Worm (Caenorhabditis elegans) whole organism, L4 larva: Measurements from ENCODE around the gene T27A10.5.
A peak's percentile ranks its signal among the peaks of the same experiment; 100 is the strongest.

Experiments
- F44E2.7 ChIP-seq: fragments of 200-800 bp; sonication (Bioruptor generic); IDR thresholded peaks from 2 replicates; pipeline ENCODE4 v2.1.2; 2022; ENCODE audit warnings: missing genetic modification characterization, missing compliant biosample characterization
- T20F7.1 ChIP-seq: fragments of 200-800 bp; sonication (Bioruptor generic); optimal IDR thresholded peaks from 2 replicates; lab custom pipeline; 2018; ENCODE audit warnings: mild to moderate bottlenecking, missing genetic modification characterization, missing compliant biosample characterization
- Y105C5A.15 ChIP-seq: fragments of 200-800 bp; sonication (Bioruptor generic); IDR thresholded peaks from 2 replicates; pipeline ENCODE4 v1.3.6; 2022; ENCODE audit warnings: missing genetic modification characterization, missing compliant biosample characterization
- Y5F2A.4 ChIP-seq: fragments of 200-800 bp; sonication (Bioruptor generic); optimal IDR thresholded peaks from 2 replicates; lab custom pipeline; 2018; ENCODE audit warnings: mild to moderate bottlenecking, missing genetic modification characterization, missing compliant biosample characterization
- Y75B8A.6 ChIP-seq: fragments of 200-800 bp; sonication (Bioruptor generic); IDR thresholded peaks from 2 replicates; pipeline ENCODE4 v1.3.6; 2022; ENCODE audit warnings: missing genetic modification reagents, missing genetic modification characterization, missing compliant biosample characterization
- aly-2 ChIP-seq: sonication (generic microtip); optimal IDR thresholded peaks from 2 replicates; lab custom pipeline; 2018; ENCODE audit warnings: missing biosample characterization, missing genetic modification characterization
- ceh-82 ChIP-seq: sonication (generic microtip); optimal IDR thresholded peaks from 2 replicates; lab custom pipeline; 2017; ENCODE audit warnings: missing biosample characterization, missing genetic modification characterization
- daf-16 ChIP-seq, 3 experiments: sonication (generic microtip); optimal IDR thresholded peaks; 2 replicates each; lab custom pipeline; 2016 to 2017; ENCODE audit warnings: missing genetic modification characterization in 3 of 3, missing genetic modification reagents in 3 of 3, mild to moderate bottlenecking in 2 of 3, missing compliant biosample characterization in 2 of 3, missing biosample characterization in 1 of 3, moderate library complexity in 1 of 3
- daf-19 ChIP-seq: fragments of 200-800 bp; sonication (Bioruptor generic); conservative IDR thresholded peaks from 2 replicates; pipeline ENCODE4 v1.3.6; 2022; ENCODE audit warnings: missing genetic modification characterization, missing compliant biosample characterization
- dmd-6 ChIP-seq: fragments of 200-800 bp; sonication (Bioruptor generic); IDR thresholded peaks from 2 replicates; pipeline ENCODE4 v1.3.6; 2022; ENCODE audit warnings: missing genetic modification reagents, missing genetic modification characterization, missing compliant biosample characterization
- dve-1 ChIP-seq: sonication (generic microtip); optimal IDR thresholded peaks from 2 replicates; lab custom pipeline; 2017; ENCODE audit warnings: antibody characterized with exemption, mild to moderate bottlenecking, missing genetic modification characterization, missing compliant biosample characterization; ENCODE audit not compliant: insufficient read depth
- egl-27 ChIP-seq: sonication (generic microtip); optimal IDR thresholded peaks from 3 replicates; lab custom pipeline; 2017; ENCODE audit warnings: missing biosample characterization, missing genetic modification reagents, missing genetic modification characterization
- hif-1 ChIP-seq, 2 experiments: sonication (generic microtip); optimal IDR thresholded peaks; 2 replicates each; lab custom pipeline; 2016 to 2017; ENCODE audit warnings: missing compliant biosample characterization in 2 of 2, missing genetic modification characterization in 2 of 2, missing genetic modification reagents in 2 of 2, missing genotype in 2 of 2, mild to moderate bottlenecking in 1 of 2
- hlh-11 ChIP-seq: fragments of 200-800 bp; sonication (Bioruptor generic); optimal IDR thresholded peaks from 2 replicates; lab custom pipeline; 2018; ENCODE audit warnings: mild to moderate bottlenecking, missing genetic modification characterization, missing compliant biosample characterization
- hlh-30 ChIP-seq: sonication (generic microtip); optimal IDR thresholded peaks from 2 replicates; lab custom pipeline; 2017; ENCODE audit warnings: antibody characterized with exemption, mild to moderate bottlenecking, missing genetic modification characterization, missing compliant biosample characterization; ENCODE audit not compliant: insufficient read depth
- lin-1 ChIP-seq: fragments of 200-800 bp; sonication (Bioruptor generic); IDR thresholded peaks from 2 replicates; pipeline ENCODE4 v1.3.6; 2022; ENCODE audit warnings: missing genetic modification reagents, missing genetic modification characterization, missing compliant biosample characterization
- lin-38 ChIP-seq: fragments of 200-800 bp; sonication (Bioruptor generic); IDR thresholded peaks from 2 replicates; pipeline ENCODE4 v1.3.6; 2022; ENCODE audit warnings: missing genetic modification reagents, missing genetic modification characterization, missing compliant biosample characterization
- lir-3 ChIP-seq: sonication (generic microtip); optimal IDR thresholded peaks from 2 replicates; lab custom pipeline; 2016; ENCODE audit warnings: mild to moderate bottlenecking, missing genetic modification characterization, missing compliant biosample characterization
- madf-5 ChIP-seq, 2 experiments: fragments of 200-800 bp; sonication (Bioruptor generic); IDR thresholded peaks; 2 replicates each; pipeline ENCODE4 v1.3.6; 2022; ENCODE audit warnings: missing compliant biosample characterization in 2 of 2, missing genetic modification characterization in 2 of 2
- madf-9 ChIP-seq: fragments of 200-800 bp; sonication (Bioruptor generic); conservative IDR thresholded peaks from 2 replicates; pipeline ENCODE4 v1.3.6; 2022; ENCODE audit warnings: missing genetic modification reagents, missing genetic modification characterization, missing compliant biosample characterization
- mxl-3 ChIP-seq: fragments of 200-800 bp; sonication (Bioruptor generic); optimal IDR thresholded peaks from 2 replicates; lab custom pipeline; 2018; ENCODE audit warnings: mild to moderate bottlenecking, missing genetic modification characterization, missing compliant biosample characterization
- nhr-111 ChIP-seq: fragments of 200-800 bp; sonication (Bioruptor generic); optimal IDR thresholded peaks from 2 replicates; lab custom pipeline; 2018; ENCODE audit warnings: mild to moderate bottlenecking, missing genetic modification characterization, missing compliant biosample characterization
- nhr-25 ChIP-seq: sonication (generic microtip); optimal IDR thresholded peaks from 2 replicates; lab custom pipeline; 2017; ENCODE audit warnings: missing genetic modification characterization, mild to moderate bottlenecking, missing compliant biosample characterization, antibody characterized with exemption, moderate library complexity, borderline replicate concordance; ENCODE audit not compliant: insufficient read depth
- nhr-28 ChIP-seq: fragments of 150-350 bp; optimal IDR thresholded peaks from 2 replicates; lab custom pipeline; 2014; ENCODE audit warnings: missing biosample characterization, missing genetic modification characterization
- nhr-48 ChIP-seq: sonication (generic microtip); optimal IDR thresholded peaks from 2 replicates; lab custom pipeline; 2016; ENCODE audit warnings: mild to moderate bottlenecking, missing genetic modification characterization, missing compliant biosample characterization
- nhr-77 ChIP-seq: fragments of 150-350 bp; optimal IDR thresholded peaks from 2 replicates; lab custom pipeline; 2014; ENCODE audit warnings: missing biosample characterization, missing genetic modification characterization
- php-3 ChIP-seq: fragments of 200-800 bp; sonication (Bioruptor generic); IDR thresholded peaks from 2 replicates; pipeline ENCODE4 v1.3.6; 2022; ENCODE audit warnings: missing genetic modification reagents, missing genetic modification characterization, missing compliant biosample characterization
- pqm-1 ChIP-seq: sonication (generic microtip); optimal IDR thresholded peaks from 2 replicates; lab custom pipeline; 2017; ENCODE audit warnings: missing biosample characterization, missing genetic modification characterization
- rbr-2 ChIP-seq: sonication (generic microtip); optimal IDR thresholded peaks from 2 replicates; lab custom pipeline; 2016; ENCODE audit warnings: missing genotype, missing genetic modification characterization, missing compliant biosample characterization
- set-16 ChIP-seq: fragments of 200-800 bp; sonication (Bioruptor generic); IDR thresholded peaks from 2 replicates; pipeline ENCODE4 v1.3.6; 2022; ENCODE audit warnings: missing genetic modification reagents, missing genetic modification characterization, missing compliant biosample characterization
- snpc-4 ChIP-seq: fragments of 150-350 bp; optimal IDR thresholded peaks from 2 replicates; lab custom pipeline; 2014; ENCODE audit warnings: missing biosample characterization, missing genetic modification characterization
- spr-1 ChIP-seq: sonication (generic microtip); optimal IDR thresholded peaks from 2 replicates; lab custom pipeline; 2016; ENCODE audit warnings: mild to moderate bottlenecking, missing genetic modification characterization, missing compliant biosample characterization
- tag-97 ChIP-seq: fragments of 200-800 bp; sonication (Bioruptor generic); IDR thresholded peaks from 2 replicates; pipeline ENCODE4 v1.3.6; 2022; ENCODE audit warnings: missing genetic modification characterization, missing compliant biosample characterization
- tra-1 ChIP-seq: fragments of 200-800 bp; sonication (Bioruptor generic); IDR thresholded peaks from 2 replicates; pipeline ENCODE4 v1.3.6; 2022; ENCODE audit warnings: missing genetic modification reagents, missing genetic modification characterization, missing compliant biosample characterization
- unc-130 ChIP-seq: sonication (generic microtip); optimal IDR thresholded peaks from 2 replicates; lab custom pipeline; 2016; ENCODE audit warnings: missing genetic modification reagents, missing genetic modification characterization, missing compliant biosample characterization
- unc-39 ChIP-seq: sonication (generic microtip); optimal IDR thresholded peaks from 2 replicates; lab custom pipeline; 2017; ENCODE audit warnings: missing biosample characterization, missing genetic modification characterization
- zfp-2 ChIP-seq: sonication (generic microtip); optimal IDR thresholded peaks from 2 replicates; lab custom pipeline; 2016; ENCODE audit warnings: mild to moderate bottlenecking, missing genetic modification characterization, missing compliant biosample characterization
- zfp-3 ChIP-seq: fragments of 200-800 bp; sonication (Bioruptor generic); conservative IDR thresholded peaks from 2 replicates; pipeline ENCODE4 v1.3.6; 2022; ENCODE audit warnings: missing genetic modification reagents, missing genetic modification characterization, missing compliant biosample characterization
- ztf-11 ChIP-seq: fragments of 150-350 bp; optimal IDR thresholded peaks from 2 replicates; lab custom pipeline; 2014; ENCODE audit warnings: missing biosample characterization, missing genetic modification characterization
- ztf-7 ChIP-seq: fragments of 150-350 bp; optimal IDR thresholded peaks from 2 replicates; lab custom pipeline; 2014; ENCODE audit warnings: missing biosample characterization, missing genetic modification characterization

T27A10.5 gene

ce11 chrX:3576239-3576638 is 2.9 kb upstream of the T27A10.5 start, which contains the start of gene ckc-1 (continued):
- TF ChIP-seq php-3 (GFP tag; lab: Robert Waterston, UW) (peak; percentile 85), Y5F2A.4 (no peak), snpc-4 (tag; lab: Kevin White, UChicago) (no peak), hlh-30 (tag; lab: Kevin White, UChicago) (peak; percentile 22), tra-1 (GFP tag; lab: Robert Waterston, UW) (peak; percentile 75)

- no peak for TF ChIP-seq aly-2 (tag; lab: Kevin White, UChicago)
- peak; percentile 0 for TF ChIP-seq T20F7.1 (GFP tag; lab: Kevin White, UChicago)
- peak; percentile 97 for TF ChIP-seq dmd-6
- peak; percentile 96 for TF ChIP-seq tra-1 (GFP tag; lab: Robert Waterston, UW)
These were observed 892 bp downstream of the T27A10.5 start, which contains the start of gene vit-3 for ce11 chrX:3572490-3572889. vit-3 (minus strand) TSS chrX:3572549.

ce11 chrX:3566856-3567255 is 6.5 kb downstream of the T27A10.5 start:
- TF ChIP-seq zfp-3 (GFP tag; lab: Robert Waterston, UW): peak; percentile 77
- TF ChIP-seq nhr-111 (GFP tag; lab: Kevin White, UChicago): no peak

- TF ChIP-seq hif-1 (tag; optimal IDR thresholded peaks at IDR 0.05; lab: Kevin White, UChicago): no peak
- TF ChIP-seq dmd-6: peak; percentile 93
- peak; percentile 77; the same call in 1 of the 2 replicates for TF ChIP-seq tra-1 (GFP tag; lab: Robert Waterston, UW)
- TF ChIP-seq, all 104 proteins: peak for 2
These were observed 9.5 kb downstream of the T27A10.5 start, which contains the start of gene vit-4 for ce11 chrX:3563903-3564302. vit-4 (minus strand) TSS chrX:3563965.

- TF ChIP-seq lin-38 (no peak), Y75B8A.6 (GFP tag; lab: Robert Waterston, UW) (no peak), F44E2.7 (GFP tag; lab: Robert Waterston, UW) (no peak), pqm-1 (tag; lab: Kevin White, UChicago) (peak; percentile 83), nhr-111 (GFP tag; lab: Kevin White, UChicago) (no peak), madf-5 (GFP tag; IDR thresholded peaks at IDR 0.05; lab: Robert Waterston, UW) (no peak), hlh-11 (tag; lab: Kevin White, UChicago) (peak; percentile 50), zfp-2 (tag; lab: Kevin White, UChicago) (no peak), nhr-25 (tag; lab: Kevin White, UChicago) (no peak), lin-1 (GFP tag; lab: Robert Waterston, UW) (no peak), lir-3 (tag; lab: Kevin White, UChicago) (no peak), unc-130 (no peak), ceh-82 (tag; lab: Kevin White, UChicago) (no peak), spr-1 (tag; lab: Kevin White, UChicago) (no peak), Y105C5A.15 (GFP tag; lab: Robert Waterston, UW) (no peak), tag-97 (GFP tag; lab: Robert Waterston, UW) (no peak), hif-1 (tag; optimal IDR thresholded peaks at IDR 0.05; lab: Kevin White, UChicago) (no peak), T20F7.1 (GFP tag; lab: Kevin White, UChicago) (no peak), ztf-11 (no peak), daf-16 (GFP tag; optimal IDR thresholded peaks at IDR 0.05; lab: Kevin White, UChicago) (no peak), daf-16 (tag; optimal IDR thresholded peaks at IDR 0.05; lab: Kevin White, UChicago) (peak; percentile 37), madf-9 (no peak), egl-27 (tag; lab: Kevin White, UChicago) (no peak), daf-19 (GFP tag; lab: Robert Waterston, UW) (no peak), mxl-3 (GFP tag; lab: Kevin White, UChicago) (no peak), tra-1 (GFP tag; lab: Robert Waterston, UW) (no peak), nhr-28 (peak; percentile 68), ztf-7 (tag; lab: Kevin White, UChicago) (no peak), set-16 (GFP tag; lab: Robert Waterston, UW) (no peak), dve-1 (tag; lab: Kevin White, UChicago) (peak; percentile 18), dmd-6 (peak; percentile 77), nhr-48 (tag; lab: Kevin White, UChicago) (no peak), rbr-2 (no peak), nhr-77 (tag; lab: Kevin White, UChicago) (peak; percentile 7), unc-39 (tag; lab: Kevin White, UChicago) (no peak)
- TF ChIP-seq, all 104 proteins: peak for 7
These were observed 17.5 kb downstream of the T27A10.5 start for ce11 chrX:3555930-3556329.
